Worm (Caenorhabditis elegans): ENCODE results near the gene T15B12.2.

T15B12.2 gene

ce11 chrIII:5280228-5280627, 21.5 kb downstream of the T15B12.2 start:
- TF ChIP-seq ceh-31 (tag; optimal IDR thresholded peaks at IDR 0.05) (no peak), ceh-19 (GFP tag; optimal IDR thresholded peaks at IDR 0.05) (no peak), C38D4.7 (GFP tag; optimal IDR thresholded peaks at IDR 0.05) (no peak), ceh-24 (tag; optimal IDR thresholded peaks at IDR 0.05) (no peak), hlh-6 (tag; optimal IDR thresholded peaks at IDR 0.05) (no peak), K02D7.2 (tag; optimal IDR thresholded peaks at IDR 0.05) (no peak), pqm-1 (tag; optimal IDR thresholded peaks at IDR 0.05) (no peak), pag-3 (tag; optimal IDR thresholded peaks at IDR 0.05; ENCODE audit: borderline replicate concordance) (no peak), unc-42 (tag; optimal IDR thresholded peaks at IDR 0.05) (no peak), zip-5 (tag; optimal IDR thresholded peaks at IDR 0.05) (no peak), ama-1 (optimal IDR thresholded peaks at IDR 0.05) (no peak), ceh-14 (tag; optimal IDR thresholded peaks at IDR 0.05) (no peak), pat-9 (tag; optimal IDR thresholded peaks at IDR 0.05) (no peak), hlh-13 (GFP tag; optimal IDR thresholded peaks at IDR 0.05) (no peak), pax-1 (tag; optimal IDR thresholded peaks at IDR 0.05) (no peak), T23F11.4 (GFP tag; optimal IDR thresholded peaks at IDR 0.05) (no peak)

- TF ChIP-seq ceh-2 (tag; optimal IDR thresholded peaks at IDR 0.05) (no peak), K02D7.2 (tag; optimal IDR thresholded peaks at IDR 0.05) (no peak), che-1 (tag; optimal IDR thresholded peaks at IDR 0.05) (no peak), ceh-9 (tag; optimal IDR thresholded peaks at IDR 0.05) (no peak), fax-1 (tag; optimal IDR thresholded peaks at IDR 0.05) (no peak), ceh-45 (GFP tag; IDR thresholded peaks at IDR 0.05) (no peak), dmd-4 (tag; optimal IDR thresholded peaks at IDR 0.05; ENCODE audit: borderline replicate concordance) (no peak)
These were observed 23.9 kb downstream of the T15B12.2 start, which contains the start of gene clk-1 for ce11 chrIII:5277740-5278139. TSS of gene clk-1 (plus strand) at chrIII:5277894.

- no peak for TF ChIP-seq ahr-1 (tag; optimal IDR thresholded peaks at IDR 0.05)
- TF ChIP-seq ceh-34 (tag; optimal IDR thresholded peaks at IDR 0.05): peak; percentile 18
- no peak for TF ChIP-seq eyg-1 (tag; optimal IDR thresholded peaks at IDR 0.05)
- peak; percentile 44 for TF ChIP-seq ceh-31 (tag; optimal IDR thresholded peaks at IDR 0.05)
- TF ChIP-seq nhr-232 (tag; optimal IDR thresholded peaks at IDR 0.05): no peak
- TF ChIP-seq syd-9 (tag; optimal IDR thresholded peaks at IDR 0.05): no peak
- TF ChIP-seq nfya-1 (tag; optimal IDR thresholded peaks at IDR 0.05): peak; percentile 23
- TF ChIP-seq unc-42 (tag; optimal IDR thresholded peaks at IDR 0.05): peak; percentile 22
- TF ChIP-seq ceh-14 (tag; optimal IDR thresholded peaks at IDR 0.05): peak; percentile 49
- no peak for TF ChIP-seq sdc-2 (tag; optimal IDR thresholded peaks at IDR 0.05)
- no peak for TF ChIP-seq hlh-30 (tag; optimal IDR thresholded peaks at IDR 0.05; ENCODE audit: insufficient read depth)
- peak; percentile 4 for TF ChIP-seq ceh-48 (tag; optimal IDR thresholded peaks at IDR 0.05)
- no peak for TF ChIP-seq F13H6.1 (tag; optimal IDR thresholded peaks at IDR 0.05)
- no peak for TF ChIP-seq K02D7.2 (tag; optimal IDR thresholded peaks at IDR 0.05)
- peak; percentile 22 for TF ChIP-seq unc-55 (GFP tag; optimal IDR thresholded peaks at IDR 0.05)
- TF ChIP-seq ceh-18 (tag; optimal IDR thresholded peaks at IDR 0.05): no peak
- TF ChIP-seq dve-1 (tag; optimal IDR thresholded peaks at IDR 0.05): no peak
- TF ChIP-seq pha-4 (tag; optimal IDR thresholded peaks at IDR 0.05): no peak
- no peak for TF ChIP-seq madf-2 (tag; optimal IDR thresholded peaks at IDR 0.05)
These were observed 26.9 kb downstream of the T15B12.2 start, which contains the start of the genes daf-41 and toc-1 for ce11 chrIII:5274715-5275355. TSS of gene daf-41 (minus strand) at chrIII:5274765. TSS of gene toc-1 (plus strand) at chrIII:5275251.

ce11 chrIII:5274250-5274649, 27.4 kb downstream of the T15B12.2 start:
- no peak for TF ChIP-seq fkh-10 (GFP tag; optimal IDR thresholded peaks at IDR 0.05)
